Worm (Caenorhabditis elegans): Measurements from ENCODE around the gene lec-5.

ce11 chrII:5827364-5827763, 13.5 kb downstream of the lec-5 start, which contains the start of gene tbc-2:
- TF ChIP-seq F37B4.10 (GFP tag; IDR thresholded peaks at IDR 0.05) (no peak), ztf-3 (GFP tag; optimal IDR thresholded peaks at IDR 0.05) (no peak), die-1 (tag; optimal IDR thresholded peaks at IDR 0.05) (no peak), lin-35 (GFP tag; optimal IDR thresholded peaks at IDR 0.05) (no peak), lsl-1 (GFP tag; optimal IDR thresholded peaks at IDR 0.05) (no peak), Y67H2A.10 (GFP tag; conservative IDR thresholded peaks at IDR 0.05) (no peak), hlh-12 (tag; optimal IDR thresholded peaks at IDR 0.05) (no peak), ceh-100 (GFP tag; IDR thresholded peaks at IDR 0.05) (no peak), snpc-4 (GFP tag; optimal IDR thresholded peaks at IDR 0.05) (no peak), snpc-4 (tag; optimal IDR thresholded peaks at IDR 0.05) (no peak)
